Fruit fly (Drosophila melanogaster): ENCODE results near the gene CG12811.

CG12811 gene

dm6 chr3R:10028378-10028777 lies 20.2 kb downstream of the CG12811 start:
- TF ChIP-seq Hnf4 (GFP tag; optimal IDR thresholded peaks at IDR 0.05) (no peak), dl (GFP tag; optimal IDR thresholded peaks at IDR 0.05; ENCODE audit: insufficient read depth in 1 of 2, partially characterized antibody in 2 of 2) (no peak), Vsx2 (GFP tag; optimal IDR thresholded peaks at IDR 0.05; ENCODE audit: partially characterized antibody) (no peak), br (GFP tag; optimal IDR thresholded peaks at IDR 0.05) (no peak), rgr (GFP tag; optimal IDR thresholded peaks at IDR 0.05) (no peak), sv (GFP tag; optimal IDR thresholded peaks at IDR 0.05) (no peak), ey (GFP tag; optimal IDR thresholded peaks at IDR 0.05) (no peak), lola (GFP tag; optimal IDR thresholded peaks at IDR 0.05) (no peak), psq (GFP tag; optimal IDR thresholded peaks at IDR 0.05) (no peak)

- TF ChIP-seq foxo (GFP tag; optimal IDR thresholded peaks at IDR 0.05): no peak
- no peak for TF ChIP-seq Vsx2 (GFP tag; optimal IDR thresholded peaks at IDR 0.05; ENCODE audit: partially characterized antibody)
- TF ChIP-seq jim (GFP tag; optimal IDR thresholded peaks at IDR 0.05): no peak
- TF ChIP-seq pan (optimal IDR thresholded peaks at IDR 0.05): no peak
- TF ChIP-seq sage (GFP tag; optimal IDR thresholded peaks at IDR 0.05): no peak
- no peak for TF ChIP-seq ey (GFP tag; optimal IDR thresholded peaks at IDR 0.05)
- TF ChIP-seq N (GFP tag; optimal IDR thresholded peaks at IDR 0.05): no peak
These were observed 23.5 kb downstream of the CG12811 start, which contains the start of gene CG31407 for dm6 chr3R:10025050-10025449. Gene CG31407, minus strand, starts transcription at chr3R:10025150.

- peak; percentile 28 for TF ChIP-seq h (GFP tag; optimal IDR thresholded peaks at IDR 0.05)
- TF ChIP-seq Hr78 (GFP tag; optimal IDR thresholded peaks at IDR 0.05): no peak
- TF ChIP-seq foxo (GFP tag; optimal IDR thresholded peaks at IDR 0.05): no peak
- no peak for TF ChIP-seq GATAd (GFP tag; optimal IDR thresholded peaks at IDR 0.05)
- TF ChIP-seq dmrt93B (GFP tag; optimal IDR thresholded peaks at IDR 0.05): no peak
- TF ChIP-seq Sp1 (GFP tag; optimal IDR thresholded peaks at IDR 0.05): no peak
- no peak for TF ChIP-seq Abd-B (GFP tag; optimal IDR thresholded peaks at IDR 0.05)
- TF ChIP-seq CG9705 (GFP tag; optimal IDR thresholded peaks at IDR 0.05): no peak
- peak; percentile 9 for TF ChIP-seq br (GFP tag; optimal IDR thresholded peaks at IDR 0.05)
- peak; percentile 13 for TF ChIP-seq fru (GFP tag; optimal IDR thresholded peaks at IDR 0.05)
These were observed 24.4 kb downstream of the CG12811 start for dm6 chr3R:10024032-10024712.

DNA sequence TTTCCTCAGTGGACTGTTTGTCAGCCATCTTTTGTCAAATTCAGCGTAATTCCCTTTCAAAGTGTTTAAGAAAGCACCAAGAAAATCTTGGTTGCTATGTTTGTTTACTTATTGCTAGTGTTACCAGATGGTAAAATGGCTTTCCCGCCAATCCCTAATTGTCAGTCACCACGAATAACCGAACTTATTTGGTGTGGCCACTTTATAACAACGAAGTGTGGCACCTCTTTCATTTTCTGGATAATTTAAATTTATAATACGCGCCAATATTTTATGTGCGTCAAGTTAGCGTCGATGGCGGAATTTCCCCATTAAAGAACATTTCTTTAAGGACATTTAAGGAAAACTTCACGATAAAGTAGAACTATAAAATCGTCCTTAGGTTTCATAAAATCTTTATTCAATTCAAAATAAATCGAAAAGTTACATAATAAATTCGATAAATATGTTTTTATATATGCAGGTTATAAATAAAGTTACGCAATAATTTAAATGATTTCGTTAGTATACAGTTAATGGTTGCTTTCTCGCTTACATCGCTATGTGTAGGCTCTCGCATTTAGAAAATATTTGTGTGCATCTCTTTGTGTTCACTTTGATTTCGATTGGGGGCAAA lies 47.3 kb downstream of the CG12811 start, which contains the start of gene CG5359:
Gene CG5359, minus strand, starts transcription at position 103 of the 616 bp plus-strand sequence.
- TF ChIP-seq N (GFP tag; optimal IDR thresholded peaks at IDR 0.05): no peak
- no peak for TF ChIP-seq rgr (GFP tag; optimal IDR thresholded peaks at IDR 0.05)
- TF ChIP-seq CrebA (GFP tag; optimal IDR thresholded peaks at IDR 0.05; ENCODE audit: borderline replicate concordance): no peak
- peak in 1 of 2 experiments; percentile 3 for TF ChIP-seq foxo (GFP tag; optimal IDR thresholded peaks at IDR 0.05)
- TF ChIP-seq Rel (GFP tag; optimal IDR thresholded peaks at IDR 0.05): no peak
- TF ChIP-seq Rel (tag; optimal IDR thresholded peaks at IDR 0.05): peak; percentile 32
- TF ChIP-seq tai (GFP tag; optimal IDR thresholded peaks at IDR 0.05): no peak
- no peak for TF ChIP-seq Jra (GFP tag; optimal IDR thresholded peaks at IDR 0.05)
